Worm (Caenorhabditis elegans) whole organism, L1 larva: ENCODE data around the gene srlf-36.

Experiments
- C16A3.4 ChIP-seq: fragments of 150-350 bp; optimal IDR thresholded peaks from 2 replicates; lab custom pipeline; 2014; ENCODE audit warnings: missing biosample characterization, missing genetic modification characterization
- F16B12.6 ChIP-seq: fragments of 150-350 bp; optimal IDR thresholded peaks from 2 replicates; lab custom pipeline; 2014; ENCODE audit warnings: missing biosample characterization, missing genetic modification characterization
- alr-1 ChIP-seq: fragments of 200-800 bp; sonication (Bioruptor generic); optimal IDR thresholded peaks from 2 replicates; lab custom pipeline; 2018; ENCODE audit warnings: borderline replicate concordance, mild to moderate bottlenecking, missing genetic modification characterization, missing compliant biosample characterization
- aly-2 ChIP-seq: fragments of 150-350 bp; optimal IDR thresholded peaks from 2 replicates; lab custom pipeline; 2014; ENCODE audit warnings: missing biosample characterization, missing genetic modification characterization
- ama-1 ChIP-seq: fragments of 150-350 bp; optimal IDR thresholded peaks from 2 replicates; lab custom pipeline; 2014
- blmp-1 ChIP-seq: fragments of 150-350 bp; optimal IDR thresholded peaks from 2 replicates; lab custom pipeline; 2014; ENCODE audit warnings: missing biosample characterization, missing genetic modification characterization
- ceh-63 ChIP-seq: fragments of 200-800 bp; sonication (Bioruptor generic); optimal IDR thresholded peaks from 2 replicates; lab custom pipeline; 2018; ENCODE audit warnings: mild to moderate bottlenecking, missing genetic modification characterization, missing compliant biosample characterization
- ceh-8 ChIP-seq: fragments of 200-800 bp; sonication (Bioruptor generic); optimal IDR thresholded peaks from 2 replicates; lab custom pipeline; 2018; ENCODE audit warnings: mild to moderate bottlenecking, missing genetic modification characterization, moderate library complexity, missing compliant biosample characterization
- ceh-88 ChIP-seq: fragments of 200-800 bp; sonication (Bioruptor generic); IDR thresholded peaks from 2 replicates; pipeline ENCODE4 v1.3.6; 2022; ENCODE audit warnings: missing genetic modification characterization, missing compliant biosample characterization
- dpl-1 ChIP-seq, 3 experiments: fragments of 150-350 bp in 2 of 3; sonication (generic microtip) in 1 of 3; optimal IDR thresholded peaks; 2 replicates each; lab custom pipeline; 2014 to 2017; ENCODE audit warnings: missing biosample characterization in 3 of 3, missing genetic modification characterization in 3 of 3, missing genetic modification reagents in 3 of 3
- dsc-1 ChIP-seq: sonication (generic microtip); optimal IDR thresholded peaks from 2 replicates; lab custom pipeline; 2016; ENCODE audit warnings: mild to moderate bottlenecking, missing genetic modification characterization, missing compliant biosample characterization
- egl-27 ChIP-seq, 2 experiments: fragments of 150-350 bp in 1 of 2; sonication (generic microtip); optimal IDR thresholded peaks; 3 replicates each; lab custom pipeline; 2017 to 2018; ENCODE audit warnings: missing biosample characterization in 2 of 2, missing genetic modification characterization in 2 of 2, missing genetic modification reagents in 2 of 2
- elt-2 ChIP-seq: sonication (generic microtip); optimal IDR thresholded peaks from 2 replicates; lab custom pipeline; 2016; ENCODE audit warnings: missing genetic modification characterization, mild to moderate bottlenecking, inconsistent platforms, missing compliant biosample characterization, missing genetic modification reagents
- elt-3 ChIP-seq, 6 experiments: fragments of 150-350 bp in 1 of 6; sonication (generic microtip); optimal IDR thresholded peaks; 2 replicates each; lab custom pipeline; 2017 to 2018; ENCODE audit warnings: missing biosample characterization in 6 of 6, missing genetic modification characterization in 6 of 6, inconsistent platforms in 1 of 6
- ets-5 ChIP-seq: fragments of 200-800 bp; sonication (Bioruptor generic); IDR thresholded peaks from 2 replicates; pipeline ENCODE4 v1.3.6; 2022; ENCODE audit warnings: missing genetic modification characterization, missing compliant biosample characterization
- fkh-4 ChIP-seq: sonication (generic microtip); optimal IDR thresholded peaks from 2 replicates; lab custom pipeline; 2016; ENCODE audit warnings: missing compliant biosample characterization, missing genetic modification characterization, borderline replicate concordance
- hlh-17 ChIP-seq: fragments of 200-800 bp; sonication (Bioruptor generic); optimal IDR thresholded peaks from 2 replicates; lab custom pipeline; 2018; ENCODE audit warnings: missing genetic modification characterization, mild to moderate bottlenecking, missing compliant biosample characterization, moderate library complexity, borderline replicate concordance
- hlh-4 ChIP-seq: sonication (generic microtip); optimal IDR thresholded peaks from 2 replicates; lab custom pipeline; 2016; ENCODE audit warnings: mild to moderate bottlenecking, missing genetic modification characterization, missing compliant biosample characterization
- hpl-2 ChIP-seq: fragments of 150-350 bp; optimal IDR thresholded peaks from 2 replicates; lab custom pipeline; 2014; ENCODE audit warnings: missing biosample characterization, missing genetic modification reagents, missing genetic modification characterization
- irx-1 ChIP-seq: sonication (generic microtip); optimal IDR thresholded peaks from 2 replicates; lab custom pipeline; 2016; ENCODE audit warnings: missing genetic modification characterization, missing compliant biosample characterization
- isw-1 ChIP-seq: fragments of 200-800 bp; sonication (Bioruptor generic); IDR thresholded peaks from 2 replicates; pipeline ENCODE4 v1.3.6; 2022; ENCODE audit warnings: missing genetic modification characterization, missing compliant biosample characterization
- jun-1 ChIP-seq: fragments of 150-350 bp; optimal IDR thresholded peaks from 2 replicates; lab custom pipeline; 2014; ENCODE audit warnings: missing biosample characterization, missing genetic modification reagents, missing genetic modification characterization
- lin-13 ChIP-seq: fragments of 150-350 bp; optimal IDR thresholded peaks from 2 replicates; lab custom pipeline; 2014; ENCODE audit warnings: missing biosample characterization, missing genetic modification reagents, missing genetic modification characterization
- lin-14 ChIP-seq: fragments of 200-800 bp; sonication (Bioruptor generic); optimal IDR thresholded peaks from 2 replicates; lab custom pipeline; 2018; ENCODE audit warnings: mild to moderate bottlenecking, missing genetic modification characterization, moderate library complexity, missing compliant biosample characterization
- lin-39 ChIP-seq: fragments of 150-350 bp; optimal IDR thresholded peaks from 2 replicates; lab custom pipeline; 2014; ENCODE audit warnings: missing biosample characterization, missing genetic modification reagents, missing genetic modification characterization
- lir-3 ChIP-seq: sonication (generic microtip); optimal IDR thresholded peaks from 2 replicates; lab custom pipeline; 2016; ENCODE audit warnings: mild to moderate bottlenecking, missing genetic modification characterization, moderate library complexity, missing compliant biosample characterization; ENCODE audit not compliant: poor library complexity
- mab-9 ChIP-seq: fragments of 200-800 bp; sonication (Bioruptor generic); IDR thresholded peaks from 2 replicates; pipeline ENCODE4 v1.3.6; 2022; ENCODE audit warnings: missing genetic modification reagents, missing genetic modification characterization, missing compliant biosample characterization
- mdl-1 ChIP-seq, 2 experiments: fragments of 150-350 bp; optimal IDR thresholded peaks; 2 replicates each; lab custom pipeline; 2014 to 2017; ENCODE audit warnings: missing biosample characterization in 2 of 2, missing genetic modification characterization in 2 of 2, inconsistent platforms in 1 of 2
- mef-2 ChIP-seq: fragments of 150-350 bp; optimal IDR thresholded peaks from 2 replicates; lab custom pipeline; 2014; ENCODE audit warnings: missing biosample characterization, missing genetic modification characterization
- mep-1 ChIP-seq: fragments of 150-350 bp; optimal IDR thresholded peaks from 2 replicates; lab custom pipeline; 2014; ENCODE audit warnings: missing biosample characterization, missing genetic modification characterization
- nhr-19 ChIP-seq: fragments of 200-800 bp; sonication (Bioruptor generic); conservative IDR thresholded peaks from 2 replicates; pipeline ENCODE4 v1.3.6; 2022; ENCODE audit warnings: missing genetic modification characterization, missing compliant biosample characterization
- nhr-47 ChIP-seq: sonication (generic microtip); optimal IDR thresholded peaks from 2 replicates; lab custom pipeline; 2016; ENCODE audit warnings: mild to moderate bottlenecking, missing genetic modification characterization, moderate library complexity, missing compliant biosample characterization
- nhr-71 ChIP-seq: sonication (generic microtip); optimal IDR thresholded peaks from 2 replicates; lab custom pipeline; 2016; ENCODE audit warnings: mild to moderate bottlenecking, missing genetic modification characterization, moderate library complexity, missing compliant biosample characterization
- nhr-84 ChIP-seq: sonication (generic microtip); optimal IDR thresholded peaks from 2 replicates; lab custom pipeline; 2017; ENCODE audit warnings: missing biosample characterization, missing genetic modification characterization
- nhr-85 ChIP-seq: sonication (generic microtip); peaks from one replicate; lab custom pipeline; 2016; ENCODE audit warnings: missing genetic modification characterization, inconsistent platforms, missing compliant biosample characterization
- nhr-90 ChIP-seq: sonication (generic microtip); optimal IDR thresholded peaks from 2 replicates; lab custom pipeline; 2016; ENCODE audit warnings: mild to moderate bottlenecking, missing genetic modification characterization, missing compliant biosample characterization; ENCODE audit not compliant: poor library complexity
- pag-3 ChIP-seq: sonication (generic microtip); optimal IDR thresholded peaks from 2 replicates; lab custom pipeline; 2017; ENCODE audit warnings: missing genetic modification characterization, mild to moderate bottlenecking, missing compliant biosample characterization, antibody characterized with exemption, borderline replicate concordance; ENCODE audit not compliant: insufficient read depth
- pqm-1 ChIP-seq: sonication (generic microtip); optimal IDR thresholded peaks from 3 replicates; lab custom pipeline; 2017; ENCODE audit warnings: missing biosample characterization, missing genetic modification characterization
- rnt-1 ChIP-seq: sonication (generic microtip); optimal IDR thresholded peaks from 2 replicates; lab custom pipeline; 2016; ENCODE audit warnings: mild to moderate bottlenecking, missing genetic modification characterization, moderate library complexity, missing compliant biosample characterization
- snpc-4 ChIP-seq: fragments of 150-350 bp; optimal IDR thresholded peaks from 2 replicates; lab custom pipeline; 2014; ENCODE audit warnings: missing biosample characterization, missing genetic modification characterization
- snu-23 ChIP-seq: sonication (generic microtip); optimal IDR thresholded peaks from 2 replicates; lab custom pipeline; 2016; ENCODE audit warnings: missing genetic modification characterization, missing compliant biosample characterization
- sox-4 ChIP-seq: sonication (generic microtip); optimal IDR thresholded peaks from 2 replicates; lab custom pipeline; 2016; ENCODE audit warnings: missing genetic modification characterization, missing compliant biosample characterization
- swsn-7 ChIP-seq: sonication (generic microtip); optimal IDR thresholded peaks from 2 replicates; lab custom pipeline; 2016; ENCODE audit warnings: missing genetic modification characterization, missing compliant biosample characterization
- tbx-2 ChIP-seq: sonication (generic microtip); optimal IDR thresholded peaks from 2 replicates; lab custom pipeline; 2016; ENCODE audit warnings: missing genetic modification characterization, missing compliant biosample characterization
- unc-130 ChIP-seq: fragments of 150-350 bp; optimal IDR thresholded peaks from 2 replicates; lab custom pipeline; 2017; ENCODE audit warnings: missing biosample characterization, missing genetic modification characterization, inconsistent platforms
- unc-30 ChIP-seq: sonication (generic microtip); optimal IDR thresholded peaks from 2 replicates; lab custom pipeline; 2017; ENCODE audit warnings: missing biosample characterization, missing genetic modification characterization
- unc-62 ChIP-seq: fragments of 150-350 bp; optimal IDR thresholded peaks from 2 replicates; lab custom pipeline; 2014; ENCODE audit warnings: missing biosample characterization, missing genetic modification reagents, missing genetic modification characterization
- unc-86 ChIP-seq: sonication (generic microtip); optimal IDR thresholded peaks from 2 replicates; lab custom pipeline; 2016; ENCODE audit warnings: missing genetic modification characterization, missing compliant biosample characterization
- unc-98 ChIP-seq: fragments of 200-800 bp; sonication (Bioruptor generic); IDR thresholded peaks from 2 replicates; pipeline ENCODE4 v1.3.6; 2022; ENCODE audit warnings: missing genetic modification characterization, missing compliant biosample characterization
- vab-15 ChIP-seq: sonication (generic microtip); optimal IDR thresholded peaks from 2 replicates; lab custom pipeline; 2017; ENCODE audit warnings: missing genotype, mild to moderate bottlenecking, missing genetic modification characterization, missing compliant biosample characterization
- xbp-1 ChIP-seq: sonication (generic microtip); optimal IDR thresholded peaks from 2 replicates; lab custom pipeline; 2016; ENCODE audit warnings: missing genetic modification characterization, missing compliant biosample characterization
- zag-1 ChIP-seq: fragments of 150-350 bp; optimal IDR thresholded peaks from 2 replicates; lab custom pipeline; 2014; ENCODE audit warnings: missing biosample characterization, missing genetic modification characterization
- zip-4 ChIP-seq: fragments of 200-800 bp; sonication (Bioruptor generic); optimal IDR thresholded peaks from 2 replicates; lab custom pipeline; 2018; ENCODE audit warnings: mild to moderate bottlenecking, missing genetic modification characterization, moderate library complexity, missing compliant biosample characterization
- ztf-4 ChIP-seq: fragments of 150-350 bp; optimal IDR thresholded peaks from 2 replicates; lab custom pipeline; 2014; ENCODE audit warnings: missing biosample characterization, missing genetic modification characterization

Gene srlf-36

ce11 chrV:617917-618316 lies 8.3 kb upstream of the srlf-36 start (continued):
- TF ChIP-seq hlh-17 (GFP tag; lab: Kevin White, UChicago) (no peak), pag-3 (no peak), C16A3.4 (tag; lab: Kevin White, UChicago) (no peak), unc-86 (tag; lab: Kevin White, UChicago) (peak; percentile 34), irx-1 (tag; lab: Kevin White, UChicago) (no peak), ets-5 (GFP tag; lab: Robert Waterston, UW) (no peak), snu-23 (GFP tag; lab: Kevin White, UChicago) (no peak), dpl-1 (GFP tag; optimal IDR thresholded peaks at IDR 0.05; lab: Kevin White, UChicago) (no peak), elt-3 (tag; optimal IDR thresholded peaks at IDR 0.05; lab: Kevin White, UChicago) (no peak), xbp-1 (tag; lab: Kevin White, UChicago) (no peak), unc-62 (GFP tag; lab: Kevin White, UChicago) (no peak), aly-2 (tag; lab: Kevin White, UChicago) (no peak), elt-2 (tag; lab: Kevin White, UChicago) (no peak), nhr-47 (tag; lab: Kevin White, UChicago) (peak; percentile 77), tbx-2 (tag; lab: Kevin White, UChicago) (no peak), unc-98 (GFP tag; lab: Robert Waterston, UW) (no peak), ceh-8 (GFP tag; lab: Kevin White, UChicago) (no peak), fkh-4 (tag; lab: Kevin White, UChicago) (no peak), alr-1 (tag; lab: Kevin White, UChicago) (no peak), isw-1 (GFP tag; lab: Robert Waterston, UW) (no peak), nhr-84 (no peak), mep-1 (no peak), F16B12.6 (tag; lab: Kevin White, UChicago) (no peak), zip-4 (GFP tag; lab: Kevin White, UChicago) (no peak), vab-15 (tag; lab: Kevin White, UChicago) (no peak), snpc-4 (tag; lab: Kevin White, UChicago) (no peak), sox-4 (tag; lab: Kevin White, UChicago) (peak; percentile 43), lin-39 (tag; lab: Kevin White, UChicago) (no peak), ama-1 (lab: Kevin White, UChicago) (no peak), zag-1 (tag; lab: Kevin White, UChicago) (no peak), rnt-1 (tag; lab: Kevin White, UChicago) (no peak), ceh-63 (GFP tag; lab: Kevin White, UChicago) (no peak), mab-9 (GFP tag; lab: Robert Waterston, UW) (no peak), nhr-71 (tag; lab: Kevin White, UChicago) (peak; percentile 82), nhr-85 (tag; lab: Kevin White, UChicago) (no peak), ztf-4 (no peak), ceh-88 (GFP tag; lab: Robert Waterston, UW) (no peak), hpl-2 (no peak), hlh-4 (tag; lab: Kevin White, UChicago) (peak; percentile 97), egl-27 (tag; optimal IDR thresholded peaks at IDR 0.05; lab: Kevin White, UChicago) (no peak), lir-3 (tag; lab: Kevin White, UChicago) (no peak), lin-13 (no peak), lin-14 (peak; percentile 75), dsc-1 (tag; lab: Kevin White, UChicago) (no peak), mdl-1 (tag; optimal IDR thresholded peaks at IDR 0.05; lab: Kevin White, UChicago) (no peak), unc-30 (tag; lab: Kevin White, UChicago) (no peak), mef-2 (no peak), nhr-19 (GFP tag; lab: Robert Waterston, UW) (no peak), pqm-1 (tag; lab: Kevin White, UChicago) (no peak), unc-130 (tag; lab: Kevin White, UChicago) (no peak), swsn-7 (tag; lab: Kevin White, UChicago) (peak; percentile 28), blmp-1 (tag; lab: Kevin White, UChicago) (no peak), jun-1 (tag; lab: Kevin White, UChicago) (no peak), nhr-90 (tag; lab: Kevin White, UChicago) (no peak)
